Worm (Caenorhabditis elegans) whole organism, L4 larva: ENCODE results near the gene C36A4.4.

ENCODE experiments used
- F26F4.8 ChIP-seq: fragments of 200-800 bp; sonication (Bioruptor generic); conservative IDR thresholded peaks from 2 replicates; pipeline ENCODE4 v1.3.6; 2022; ENCODE audit warnings: missing genetic modification characterization, missing compliant biosample characterization
- F49E8.2 ChIP-seq: sonication (generic microtip); optimal IDR thresholded peaks from 2 replicates; lab custom pipeline; 2016; ENCODE audit warnings: missing compliant biosample characterization, mild to moderate bottlenecking, missing genetic modification characterization, borderline replicate concordance
- R02D3.7 ChIP-seq: fragments of 150-350 bp; sonication (generic microtip); optimal IDR thresholded peaks from 3 replicates; lab custom pipeline; 2014; ENCODE audit warnings: missing biosample characterization, missing genetic modification characterization
- Y105C5A.15 ChIP-seq: fragments of 200-800 bp; sonication (Bioruptor generic); IDR thresholded peaks from 2 replicates; pipeline ENCODE4 v1.3.6; 2022; ENCODE audit warnings: missing genetic modification characterization, missing compliant biosample characterization
- Y48G9A.11 ChIP-seq: fragments of 200-800 bp; sonication (Bioruptor generic); IDR thresholded peaks from 2 replicates; pipeline ENCODE4 v1.3.6; 2022; ENCODE audit warnings: missing genetic modification reagents, missing genetic modification characterization, missing compliant biosample characterization
- Y75B8A.6 ChIP-seq: fragments of 200-800 bp; sonication (Bioruptor generic); IDR thresholded peaks from 2 replicates; pipeline ENCODE4 v1.3.6; 2022; ENCODE audit warnings: missing genetic modification reagents, missing genetic modification characterization, missing compliant biosample characterization
- ZK337.2 ChIP-seq: fragments of 200-800 bp; sonication (Bioruptor generic); IDR thresholded peaks from 2 replicates; pipeline ENCODE4 v1.3.6; 2022; ENCODE audit warnings: missing genetic modification reagents, missing genetic modification characterization, missing compliant biosample characterization
- ZK546.5 ChIP-seq, 2 experiments: sonication (generic microtip); optimal IDR thresholded peaks; 2 replicates each; lab custom pipeline; 2017; ENCODE audit warnings: missing biosample characterization in 2 of 2, missing genetic modification characterization in 2 of 2
- ceh-28 ChIP-seq: fragments of 150-350 bp; optimal IDR thresholded peaks from 2 replicates; lab custom pipeline; 2014; ENCODE audit warnings: missing biosample characterization, missing genetic modification reagents, missing genetic modification characterization
- ceh-44 ChIP-seq: fragments of 200-800 bp; sonication (Bioruptor generic); IDR thresholded peaks from 2 replicates; pipeline ENCODE4 v1.3.6; 2022; ENCODE audit warnings: missing genetic modification reagents, missing genetic modification characterization, missing compliant biosample characterization
- ceh-62 ChIP-seq: sonication (generic microtip); optimal IDR thresholded peaks from 2 replicates; lab custom pipeline; 2017; ENCODE audit warnings: missing biosample characterization, missing genetic modification characterization
- ctbp-1 ChIP-seq: fragments of 200-800 bp; sonication (Bioruptor generic); IDR thresholded peaks from 2 replicates; pipeline ENCODE4 v1.3.6; 2022; ENCODE audit warnings: missing genetic modification reagents, missing genetic modification characterization, missing compliant biosample characterization
- dmd-6 ChIP-seq: fragments of 200-800 bp; sonication (Bioruptor generic); IDR thresholded peaks from 2 replicates; pipeline ENCODE4 v1.3.6; 2022; ENCODE audit warnings: missing genetic modification reagents, missing genetic modification characterization, missing compliant biosample characterization
- dmd-9 ChIP-seq: fragments of 200-800 bp; sonication (Bioruptor generic); IDR thresholded peaks from 2 replicates; pipeline ENCODE4 v1.3.6; 2022; ENCODE audit warnings: missing genetic modification reagents, missing genetic modification characterization, missing compliant biosample characterization
- dve-1 ChIP-seq: sonication (generic microtip); optimal IDR thresholded peaks from 2 replicates; lab custom pipeline; 2017; ENCODE audit warnings: antibody characterized with exemption, mild to moderate bottlenecking, missing genetic modification characterization, missing compliant biosample characterization; ENCODE audit not compliant: insufficient read depth
- hif-1 ChIP-seq, 2 experiments: sonication (generic microtip); optimal IDR thresholded peaks; 2 replicates each; lab custom pipeline; 2016 to 2017; ENCODE audit warnings: missing compliant biosample characterization in 2 of 2, missing genetic modification characterization in 2 of 2, missing genetic modification reagents in 2 of 2, missing genotype in 2 of 2, mild to moderate bottlenecking in 1 of 2
- hlh-11 ChIP-seq: fragments of 200-800 bp; sonication (Bioruptor generic); optimal IDR thresholded peaks from 2 replicates; lab custom pipeline; 2018; ENCODE audit warnings: mild to moderate bottlenecking, missing genetic modification characterization, missing compliant biosample characterization
- hlh-30 ChIP-seq: sonication (generic microtip); optimal IDR thresholded peaks from 2 replicates; lab custom pipeline; 2017; ENCODE audit warnings: antibody characterized with exemption, mild to moderate bottlenecking, missing genetic modification characterization, missing compliant biosample characterization; ENCODE audit not compliant: insufficient read depth
- hmg-1.1 ChIP-seq: fragments of 200-800 bp; sonication (Bioruptor generic); IDR thresholded peaks from 2 replicates; pipeline ENCODE4 v1.3.6; 2022; ENCODE audit warnings: missing genetic modification reagents, missing genetic modification characterization, missing compliant biosample characterization
- lin-1 ChIP-seq: fragments of 200-800 bp; sonication (Bioruptor generic); IDR thresholded peaks from 2 replicates; pipeline ENCODE4 v1.3.6; 2022; ENCODE audit warnings: missing genetic modification reagents, missing genetic modification characterization, missing compliant biosample characterization
- lin-39 ChIP-seq: fragments of 150-350 bp; optimal IDR thresholded peaks from 2 replicates; lab custom pipeline; 2014; ENCODE audit warnings: missing biosample characterization, missing genetic modification reagents, missing genetic modification characterization
- lir-3 ChIP-seq: sonication (generic microtip); optimal IDR thresholded peaks from 2 replicates; lab custom pipeline; 2016; ENCODE audit warnings: mild to moderate bottlenecking, missing genetic modification characterization, missing compliant biosample characterization
- lsy-2 ChIP-seq, 2 experiments: fragments of 150-350 bp in 1 of 2; sonication (generic microtip) in 1 of 2; optimal IDR thresholded peaks; 2 replicates each; lab custom pipeline; 2014 to 2017; ENCODE audit warnings: missing biosample characterization in 2 of 2, missing genetic modification characterization in 2 of 2
- madf-5 ChIP-seq, 2 experiments: fragments of 200-800 bp; sonication (Bioruptor generic); IDR thresholded peaks; 2 replicates each; pipeline ENCODE4 v1.3.6; 2022; ENCODE audit warnings: missing compliant biosample characterization in 2 of 2, missing genetic modification characterization in 2 of 2
- mdl-1 ChIP-seq, 2 experiments: fragments of 150-350 bp in 1 of 2; sonication (generic microtip) in 1 of 2; optimal IDR thresholded peaks; 2 replicates each; lab custom pipeline; 2014 to 2017; ENCODE audit warnings: missing biosample characterization in 2 of 2, missing genetic modification characterization in 2 of 2
- mes-2 ChIP-seq: sonication (generic microtip); optimal IDR thresholded peaks from 2 replicates; lab custom pipeline; 2016; ENCODE audit warnings: missing genotype, mild to moderate bottlenecking, missing genetic modification characterization, missing compliant biosample characterization; ENCODE audit not compliant: poor library complexity, severe bottlenecking
- mxl-3 ChIP-seq: fragments of 200-800 bp; sonication (Bioruptor generic); optimal IDR thresholded peaks from 2 replicates; lab custom pipeline; 2018; ENCODE audit warnings: mild to moderate bottlenecking, missing genetic modification characterization, missing compliant biosample characterization
- nhr-102 ChIP-seq: sonication (generic microtip); optimal IDR thresholded peaks from 2 replicates; lab custom pipeline; 2016; ENCODE audit warnings: mild to moderate bottlenecking, missing genetic modification characterization, moderate library complexity, missing compliant biosample characterization
- nhr-237 ChIP-seq: sonication (generic microtip); optimal IDR thresholded peaks from 2 replicates; lab custom pipeline; 2017; ENCODE audit warnings: missing biosample characterization, missing genetic modification characterization
- nhr-41 ChIP-seq: fragments of 200-800 bp; sonication (Bioruptor generic); IDR thresholded peaks from 2 replicates; pipeline ENCODE4 v1.3.6; 2022; ENCODE audit warnings: missing genetic modification reagents, missing genetic modification characterization, missing compliant biosample characterization
- nhr-42 ChIP-seq: fragments of 200-800 bp; sonication (Bioruptor generic); IDR thresholded peaks from 2 replicates; pipeline ENCODE4 v1.3.6; 2022; ENCODE audit warnings: missing genetic modification characterization, missing compliant biosample characterization
- nhr-48 ChIP-seq: sonication (generic microtip); optimal IDR thresholded peaks from 2 replicates; lab custom pipeline; 2016; ENCODE audit warnings: mild to moderate bottlenecking, missing genetic modification characterization, missing compliant biosample characterization
- nhr-77 ChIP-seq: fragments of 150-350 bp; optimal IDR thresholded peaks from 2 replicates; lab custom pipeline; 2014; ENCODE audit warnings: missing biosample characterization, missing genetic modification characterization
- pha-4 ChIP-seq, 2 experiments: fragments of 150-350 bp in 1 of 2; fragments of 200-800 bp in 1 of 2; sonication (Bioruptor generic) in 1 of 2; IDR thresholded peaks in 1 of 2; optimal IDR thresholded peaks in 1 of 2; 2 replicates each; pipeline versions ENCODE4 v1.3.6 to Lab custom; 2014 to 2022; ENCODE audit warnings: missing genetic modification characterization in 2 of 2, missing genetic modification reagents in 2 of 2, missing biosample characterization in 1 of 2, missing compliant biosample characterization in 1 of 2
- saeg-2 ChIP-seq: fragments of 200-800 bp; sonication (Bioruptor generic); IDR thresholded peaks from 2 replicates; pipeline ENCODE4 v1.3.6; 2022; ENCODE audit warnings: missing genetic modification reagents, missing genetic modification characterization, missing compliant biosample characterization
- snpc-4 ChIP-seq: fragments of 150-350 bp; optimal IDR thresholded peaks from 2 replicates; lab custom pipeline; 2014; ENCODE audit warnings: missing biosample characterization, missing genetic modification characterization
- spr-1 ChIP-seq: sonication (generic microtip); optimal IDR thresholded peaks from 2 replicates; lab custom pipeline; 2016; ENCODE audit warnings: mild to moderate bottlenecking, missing genetic modification characterization, missing compliant biosample characterization
- tag-97 ChIP-seq: fragments of 200-800 bp; sonication (Bioruptor generic); IDR thresholded peaks from 2 replicates; pipeline ENCODE4 v1.3.6; 2022; ENCODE audit warnings: missing genetic modification characterization, missing compliant biosample characterization
- unc-62 ChIP-seq, 3 experiments: fragments of 150-350 bp in 1 of 3; sonication (generic microtip); optimal IDR thresholded peaks in 2 of 3; peaks in 1 of 3; 1 replicate in 1 of 3; 2 replicates in 2 of 3; lab custom pipeline; 2014 to 2017; ENCODE audit warnings: missing biosample characterization in 3 of 3, missing genetic modification characterization in 3 of 3, missing genetic modification reagents in 3 of 3, missing genotype in 1 of 3
- vab-7 ChIP-seq: fragments of 200-800 bp; sonication (Bioruptor generic); IDR thresholded peaks from 2 replicates; pipeline ENCODE4 v1.3.6; 2022; ENCODE audit warnings: missing genetic modification reagents, missing genetic modification characterization, missing compliant biosample characterization
- zag-1 ChIP-seq: fragments of 150-350 bp; optimal IDR thresholded peaks from 2 replicates; lab custom pipeline; 2014; ENCODE audit warnings: missing biosample characterization, missing genetic modification characterization
- zip-11 ChIP-seq: fragments of 200-800 bp; sonication (Bioruptor generic); IDR thresholded peaks from 2 replicates; pipeline ENCODE4 v1.3.6; 2022; ENCODE audit warnings: missing genetic modification characterization, missing compliant biosample characterization
- zip-2 ChIP-seq: fragments of 150-350 bp; optimal IDR thresholded peaks from 2 replicates; lab custom pipeline; 2014; ENCODE audit warnings: missing biosample characterization, missing genetic modification characterization
- ztf-11 ChIP-seq: fragments of 150-350 bp; optimal IDR thresholded peaks from 2 replicates; lab custom pipeline; 2014; ENCODE audit warnings: missing biosample characterization, missing genetic modification characterization
- ztf-7 ChIP-seq: fragments of 150-350 bp; optimal IDR thresholded peaks from 2 replicates; lab custom pipeline; 2014; ENCODE audit warnings: missing biosample characterization, missing genetic modification characterization

The C36A4.4 gene

DNA sequence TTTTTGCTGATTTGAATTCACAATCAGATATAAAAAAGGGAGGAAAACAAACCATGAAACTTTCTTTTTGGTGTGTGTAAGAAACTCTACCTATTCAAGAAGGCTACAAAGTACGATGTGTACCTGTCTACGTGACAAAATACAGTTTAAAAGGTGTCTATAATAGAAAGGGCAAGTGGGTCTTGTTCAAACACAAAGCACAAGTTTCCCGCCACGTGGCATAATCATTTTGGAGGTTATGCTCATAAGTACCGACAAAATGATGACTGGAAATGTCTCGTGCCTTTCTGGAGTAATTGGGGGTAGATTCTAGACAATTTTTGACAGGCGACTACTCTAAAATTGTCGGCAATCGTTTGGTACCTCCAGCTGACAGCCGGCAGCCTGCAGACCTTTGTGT, 31.5 kb upstream of the C36A4.4 start (continued):
- TF ChIP-seq nhr-41 (GFP tag; lab: Robert Waterston, UW) (no peak), lsy-2 (tag; optimal IDR thresholded peaks at IDR 0.05; lab: Kevin White, UChicago) (no peak), zip-11 (GFP tag; lab: Robert Waterston, UW) (no peak), tag-97 (no peak), snpc-4 (tag; lab: Kevin White, UChicago) (no peak)

DNA sequence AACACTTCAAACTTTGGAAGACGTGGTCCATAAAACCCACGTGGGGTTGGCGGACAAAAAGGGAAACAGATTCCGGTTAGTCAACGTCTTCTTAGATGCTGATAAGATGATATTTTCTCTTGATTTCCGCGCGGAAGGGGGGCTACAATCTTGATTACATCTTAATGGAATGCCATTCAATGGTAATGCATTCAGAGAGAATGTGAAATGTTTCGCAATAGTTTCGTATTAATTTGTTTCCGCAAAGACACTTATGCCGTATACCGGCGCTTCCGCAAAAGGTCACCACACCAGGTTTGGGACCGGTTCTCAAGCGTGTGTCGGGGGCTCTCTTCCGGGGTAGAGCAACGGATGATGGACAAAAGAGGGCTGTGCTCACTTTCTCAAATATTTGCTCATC, 31.1 kb upstream of the C36A4.4 start:
- TF ChIP-seq unc-62 (GFP tag; optimal IDR thresholded peaks at IDR 0.05 in 1 of 2; lab: Kevin White, UChicago) = peak in 1 of 2 experiments; percentile 41
- TF ChIP-seq unc-62 (tag; optimal IDR thresholded peaks at IDR 0.05; lab: Kevin White, UChicago) = no peak
- peak in 1 of 2 experiments; percentile 11 for TF ChIP-seq mdl-1 (tag; optimal IDR thresholded peaks at IDR 0.05; lab: Kevin White, UChicago)
- no peak for TF ChIP-seq pha-4 (GFP tag; IDR thresholded peaks at IDR 0.05; lab: Robert Waterston, UW)
- TF ChIP-seq pha-4 (tag; optimal IDR thresholded peaks at IDR 0.05; lab: Kevin White, UChicago) = no peak
- TF ChIP-seq Y75B8A.6 (GFP tag; lab: Robert Waterston, UW) = no peak
- TF ChIP-seq zip-2 (tag; lab: Kevin White, UChicago) = peak; percentile 31
- TF ChIP-seq ceh-62 (tag; lab: Kevin White, UChicago) = no peak
- no peak for TF ChIP-seq nhr-237
- TF ChIP-seq mxl-3 (GFP tag; lab: Kevin White, UChicago) = peak; percentile 38
- TF ChIP-seq, all 104 proteins: peak for 4

ce11 chrIII:3873424-3873823, 30.0 kb upstream of the C36A4.4 start:
- TF ChIP-seq ztf-11 (tag; lab: Kevin White, UChicago) = no peak
- TF ChIP-seq mes-2 = peak; percentile 13
- TF ChIP-seq ZK337.2 (GFP tag; lab: Robert Waterston, UW) = no peak
- TF ChIP-seq ceh-44 = no peak
- no peak for TF ChIP-seq madf-5 (GFP tag; IDR thresholded peaks at IDR 0.05; lab: Robert Waterston, UW)
- TF ChIP-seq dmd-9 (GFP tag; lab: Robert Waterston, UW) = no peak
- TF ChIP-seq vab-7 = 0 out of 2 replicates have a peak, but pooled peaks have one; percentile 34
- no peak for TF ChIP-seq nhr-102 (tag; lab: Kevin White, UChicago)
- peak; percentile 42; the same call in 1 of the 2 replicates for TF ChIP-seq hmg-1.1 (GFP tag; lab: Robert Waterston, UW)
- TF ChIP-seq dve-1 (tag; lab: Kevin White, UChicago) = peak; percentile 34
- TF ChIP-seq spr-1 (tag; lab: Kevin White, UChicago) = no peak
- peak in 1 of 2 experiments; percentile 61 for TF ChIP-seq hif-1 (tag; optimal IDR thresholded peaks at IDR 0.05; lab: Kevin White, UChicago)
- TF ChIP-seq nhr-237 = no peak
- no peak for TF ChIP-seq nhr-42 (GFP tag; lab: Robert Waterston, UW)
- no peak for TF ChIP-seq lin-1
- TF ChIP-seq nhr-77 (tag; lab: Kevin White, UChicago) = peak; percentile 41
- no peak for TF ChIP-seq ZK546.5 (tag; optimal IDR thresholded peaks at IDR 0.05; lab: Kevin White, UChicago)
- TF ChIP-seq nhr-48 = no peak
- TF ChIP-seq lin-39 (tag; lab: Kevin White, UChicago) = no peak
- no peak for TF ChIP-seq Y48G9A.11 (GFP tag; lab: Robert Waterston, UW)
- TF ChIP-seq lir-3 (tag; lab: Kevin White, UChicago) = no peak
- peak; percentile 65 for TF ChIP-seq dmd-6
- peak; percentile 72 for TF ChIP-seq hlh-11 (tag; lab: Kevin White, UChicago)
- peak; percentile 26; the same call in 1 of the 2 replicates for TF ChIP-seq pha-4 (GFP tag; IDR thresholded peaks at IDR 0.05; lab: Robert Waterston, UW)
- no peak for TF ChIP-seq pha-4 (tag; optimal IDR thresholded peaks at IDR 0.05; lab: Kevin White, UChicago)
- TF ChIP-seq ceh-62 (tag; lab: Kevin White, UChicago) = no peak
- TF ChIP-seq ceh-28 (tag; lab: Kevin White, UChicago) = no peak
- TF ChIP-seq zag-1 (tag; lab: Kevin White, UChicago) = no peak
- no peak for TF ChIP-seq F26F4.8 (GFP tag; lab: Robert Waterston, UW)
- TF ChIP-seq F49E8.2 (tag; lab: Kevin White, UChicago) = no peak
- TF ChIP-seq lsy-2 (tag; optimal IDR thresholded peaks at IDR 0.05; lab: Kevin White, UChicago) = peak; percentile 6 to 44
- TF ChIP-seq ztf-7 (tag; lab: Kevin White, UChicago) = no peak
- TF ChIP-seq R02D3.7 = no peak
- TF ChIP-seq saeg-2 (GFP tag; lab: Robert Waterston, UW) = no peak
- TF ChIP-seq ctbp-1 (GFP tag; lab: Robert Waterston, UW) = no peak
- TF ChIP-seq mxl-3 (GFP tag; lab: Kevin White, UChicago) = peak; percentile 86
- TF ChIP-seq Y105C5A.15 (GFP tag; lab: Robert Waterston, UW) = no peak
- TF ChIP-seq hlh-30 (tag; lab: Kevin White, UChicago) = peak; percentile 65
